Fruit fly (Drosophila melanogaster): ENCODE results near the gene CG33189.

DNA sequence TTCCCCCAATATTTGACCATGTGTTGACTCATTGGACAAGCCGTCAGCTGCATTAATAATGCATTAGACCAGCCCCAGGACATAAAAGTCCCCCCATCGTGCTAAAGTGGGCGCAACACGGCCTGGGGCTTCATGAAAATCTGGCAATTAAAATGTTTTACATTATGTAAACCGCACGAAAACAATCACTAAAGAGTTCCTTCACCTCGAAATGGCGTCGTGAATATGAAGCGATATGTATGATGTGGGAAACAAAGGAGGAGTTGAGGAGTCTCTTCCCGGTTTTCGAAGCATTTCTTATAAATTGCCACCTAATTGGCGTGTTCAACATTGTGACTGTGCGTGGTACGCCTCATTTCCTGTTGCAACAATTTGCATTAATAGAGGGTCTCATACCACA, 37.9 kb downstream of the CG33189 start:
- TF ChIP-seq CG4318 (GFP tag; optimal IDR thresholded peaks at IDR 0.05) (no peak), Sox102F (GFP tag; optimal IDR thresholded peaks at IDR 0.05) (no peak), CG6792 (GFP tag; optimal IDR thresholded peaks at IDR 0.05) (no peak), CG6854 (GFP tag; optimal IDR thresholded peaks at IDR 0.05) (no peak), CG6808 (GFP tag; optimal IDR thresholded peaks at IDR 0.05) (no peak), svp (GFP tag) (no peak), Hr4 (GFP tag; optimal IDR thresholded peaks at IDR 0.05) (no peak), CG16779 (tag; optimal IDR thresholded peaks at IDR 0.05) (no peak), dac (GFP tag; optimal IDR thresholded peaks at IDR 0.05) (no peak), CG15336 (GFP tag; IDR thresholded peaks at IDR 0.05) (no peak)

Data from whole organism, prepupa.